Fruit fly (Drosophila melanogaster): ENCODE results near the gene CG12071.

The CG12071 gene

DNA sequence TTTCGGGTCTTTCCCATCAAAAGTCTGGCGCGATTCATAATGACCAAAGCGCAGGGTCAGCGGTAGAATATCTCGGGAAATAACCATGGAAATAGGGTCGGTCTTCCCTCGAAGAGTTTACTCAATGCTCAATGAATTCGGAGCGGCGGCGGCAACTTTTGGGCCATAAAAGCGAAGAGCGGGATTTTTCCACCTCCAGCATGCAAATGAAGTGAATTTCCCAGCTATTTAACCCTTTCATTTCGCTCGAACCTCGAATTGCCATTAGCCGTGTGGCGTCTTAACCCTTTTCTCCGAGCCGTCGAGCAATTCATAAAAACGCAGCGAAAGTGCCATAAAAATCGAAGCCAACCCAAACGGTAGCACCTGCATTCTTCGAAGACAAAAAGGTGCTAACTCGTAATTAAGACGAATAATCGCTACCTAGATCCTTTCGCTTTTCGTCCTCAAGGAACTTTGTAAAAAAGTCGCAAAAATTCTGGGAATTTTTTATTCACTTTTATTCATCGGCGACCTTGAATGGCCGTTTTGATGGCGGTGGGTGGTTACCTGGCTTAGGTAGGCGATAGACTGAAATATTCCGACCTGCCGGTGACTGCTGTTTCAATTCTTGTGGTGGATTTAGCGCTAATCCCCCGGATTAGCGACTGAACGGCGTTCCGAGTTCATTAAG lies 31.2 kb downstream of the CG12071 start (continued):
- TF ChIP-seq sc (optimal IDR thresholded peaks at IDR 0.05), result no peak
- TF ChIP-seq sc (GFP tag; optimal IDR thresholded peaks at IDR 0.05), result no peak
- TF ChIP-seq sim (GFP tag; IDR thresholded peaks at IDR 0.05), result no peak
- TF ChIP-seq Dref (GFP tag; IDR thresholded peaks at IDR 0.05), result no peak
- TF ChIP-seq Ets65A (GFP tag), result peak; percentile 78
- no peak for TF ChIP-seq CG1529 (GFP tag; optimal IDR thresholded peaks at IDR 0.05)
- TF ChIP-seq zen (tag; optimal IDR thresholded peaks at IDR 0.05), result peak; percentile 76

DNA sequence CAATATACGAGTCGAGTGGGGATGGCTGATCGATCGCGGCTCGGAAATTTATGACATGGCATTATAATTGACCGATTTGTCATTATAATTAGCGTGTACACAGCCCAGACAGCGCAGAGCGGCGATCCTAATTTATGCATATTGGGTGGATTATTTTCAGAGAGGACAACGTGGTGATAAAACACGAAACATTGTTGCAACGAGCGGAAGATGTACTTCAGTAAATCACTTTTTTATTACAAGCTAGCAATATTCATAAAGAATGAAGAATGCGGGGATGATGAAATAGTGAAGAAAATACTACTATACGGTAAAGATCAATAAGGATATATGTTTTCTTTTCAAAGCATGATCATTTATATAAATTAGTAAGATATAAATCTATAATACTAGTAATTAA lies 36.4 kb downstream of the CG12071 start:
- TF ChIP-seq CG30431 (GFP tag; optimal IDR thresholded peaks at IDR 0.05) (no peak), CG6683 (GFP tag; optimal IDR thresholded peaks at IDR 0.05) (no peak), corto (GFP tag; optimal IDR thresholded peaks at IDR 0.05) (no peak), Mad (GFP tag; optimal IDR thresholded peaks at IDR 0.05) (no peak), D19A (tag; optimal IDR thresholded peaks at IDR 0.05) (no peak), Poxn (GFP tag; IDR thresholded peaks at IDR 0.05) (no peak), tio (GFP tag; optimal IDR thresholded peaks at IDR 0.05) (no peak), emc (GFP tag; optimal IDR thresholded peaks at IDR 0.05) (no peak), Nf-YC (tag; optimal IDR thresholded peaks at IDR 0.05) (no peak), CG13424 (tag; optimal IDR thresholded peaks at IDR 0.05) (no peak), CG11398 (GFP tag; optimal IDR thresholded peaks at IDR 0.05) (no peak), kah (GFP tag; optimal IDR thresholded peaks at IDR 0.05) (no peak)

- TF ChIP-seq slp2 (GFP tag; optimal IDR thresholded peaks at IDR 0.05) (no peak), Ets65A (GFP tag) (peak; percentile 69), bigmax (GFP tag; optimal IDR thresholded peaks at IDR 0.05) (no peak)
Observed at dm6 chr3R:30843709-30844108, 37.1 kb downstream of the CG12071 start.

DNA sequence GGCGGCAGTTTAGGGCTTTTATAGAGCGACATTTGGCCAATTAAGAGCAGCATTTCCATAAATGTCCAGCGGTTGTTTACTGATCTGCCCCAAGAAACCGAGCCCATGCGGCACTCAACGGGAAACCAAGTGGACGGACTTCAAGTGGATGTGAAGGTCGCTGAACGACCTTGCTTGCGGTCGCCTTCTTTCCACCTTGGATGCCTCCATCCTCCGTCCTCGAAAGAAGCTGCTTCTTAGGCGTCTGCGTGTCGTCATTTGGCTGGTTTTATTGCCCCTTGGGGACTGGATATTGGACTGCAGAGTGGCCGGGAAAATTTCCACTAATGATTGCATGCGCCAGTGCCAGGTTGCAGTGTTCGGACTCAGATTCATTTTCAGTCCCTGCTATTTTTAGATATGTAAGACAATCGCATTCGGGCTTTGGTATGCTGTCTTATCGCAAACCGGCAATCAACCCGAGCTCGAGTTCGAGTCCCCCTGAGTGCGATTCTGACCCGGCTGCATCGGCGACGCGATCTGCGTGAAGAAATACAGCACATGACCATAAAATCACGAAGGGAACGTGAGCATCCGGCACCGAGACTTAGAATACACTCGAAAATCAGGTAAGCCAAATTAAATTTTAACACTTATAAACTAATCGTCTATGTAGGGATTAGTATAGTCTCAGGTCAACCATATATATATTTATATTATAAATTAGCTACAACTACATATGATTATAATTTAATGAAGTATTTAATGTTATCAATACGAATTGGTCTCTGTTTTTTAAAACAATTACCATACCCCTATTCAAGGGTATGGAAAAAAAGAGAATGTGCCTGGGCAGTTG lies 38.0 kb downstream of the CG12071 start:
- TF ChIP-seq Adf1 (GFP tag; IDR thresholded peaks at IDR 0.05) (no peak), chm (GFP tag; IDR thresholded peaks at IDR 0.05) (no peak), CG14667 (GFP tag; IDR thresholded peaks at IDR 0.05) (no peak), CG7271 (tag; optimal IDR thresholded peaks at IDR 0.05) (no peak), CG7745 (tag; optimal IDR thresholded peaks at IDR 0.05) (no peak), D19A (tag; optimal IDR thresholded peaks at IDR 0.05) (peak; percentile 43), CG14860 (GFP tag; IDR thresholded peaks at IDR 0.05; ENCODE audit: partially characterized antibody) (no peak), CG15696 (tag; optimal IDR thresholded peaks at IDR 0.05) (no peak), caup (GFP tag; optimal IDR thresholded peaks at IDR 0.05; ENCODE audit: severe bottlenecking) (no peak), CG17361 (GFP tag; IDR thresholded peaks at IDR 0.05) (no peak), HmgZ (tag; optimal IDR thresholded peaks at IDR 0.05) (no peak), Ets65A (GFP tag) (peak; percentile 93), twi (tag; optimal IDR thresholded peaks at IDR 0.05) (no peak), chif (GFP tag; optimal IDR thresholded peaks at IDR 0.05) (no peak), pho (GFP tag; optimal IDR thresholded peaks at IDR 0.05) (no peak), CG3407 (GFP tag; optimal IDR thresholded peaks at IDR 0.05) (no peak), CG9215 (GFP tag; IDR thresholded peaks at IDR 0.05) (no peak), CG8478 (optimal IDR thresholded peaks at IDR 0.05) (no peak), sens (GFP tag) (peak; percentile 42), ems (GFP tag; optimal IDR thresholded peaks at IDR 0.05) (no peak), inv (GFP tag; IDR thresholded peaks at IDR 0.05; ENCODE audit: partially characterized antibody) (no peak), CG7556 (GFP tag; optimal IDR thresholded peaks at IDR 0.05) (no peak), nom (GFP tag; optimal IDR thresholded peaks at IDR 0.05) (peak; percentile 41), CG5953 (GFP tag; IDR thresholded peaks at IDR 0.05) (no peak), fd3F (GFP tag; optimal IDR thresholded peaks at IDR 0.05) (no peak), Scr (GFP tag; IDR thresholded peaks at IDR 0.05; ENCODE audit: partially characterized antibody) (no peak)
